Worm (Caenorhabditis elegans): ENCODE data around the gene F38B2.4.

Gene F38B2.4

DNA sequence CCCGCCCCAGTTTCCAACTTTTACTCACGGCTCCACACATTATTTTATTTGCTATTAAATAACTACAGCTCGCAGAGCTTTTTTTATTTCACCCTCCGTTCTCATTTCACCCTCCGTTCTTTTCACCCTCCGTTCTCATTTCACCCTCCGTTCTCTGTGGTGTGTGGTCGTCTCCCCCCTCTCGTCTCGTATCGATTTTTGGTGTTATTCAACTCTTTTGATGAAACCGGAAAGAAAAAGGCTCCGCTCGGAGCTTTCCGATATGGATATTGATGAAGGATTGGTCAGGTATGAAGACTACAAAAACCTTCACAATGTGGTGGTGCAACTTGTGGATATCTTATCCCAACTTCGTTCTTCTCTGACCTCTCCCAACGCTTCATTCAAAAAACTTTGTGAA lies 3.0 kb upstream of the F38B2.4 start:
- TF ChIP-seq nhr-12 (tag; optimal IDR thresholded peaks at IDR 0.05) (no peak), blmp-1 (tag; optimal IDR thresholded peaks at IDR 0.05) (no peak), cnd-1 (tag; optimal IDR thresholded peaks at IDR 0.05) (no peak), lin-13 (tag; optimal IDR thresholded peaks at IDR 0.05) (no peak), ces-1 (GFP tag; optimal IDR thresholded peaks at IDR 0.05) (no peak), unc-39 (tag; optimal IDR thresholded peaks at IDR 0.05) (no peak), flh-1 (GFP tag; optimal IDR thresholded peaks at IDR 0.05) (no peak), ztf-11 (tag; optimal IDR thresholded peaks at IDR 0.05) (no peak), sem-2 (GFP tag; optimal IDR thresholded peaks at IDR 0.05) (no peak), nhr-237 (tag; optimal IDR thresholded peaks at IDR 0.05) (no peak), ham-2 (GFP tag; optimal IDR thresholded peaks at IDR 0.05) (no peak), M03D4.4 (tag; optimal IDR thresholded peaks at IDR 0.05) (no peak), mab-5 (tag; optimal IDR thresholded peaks at IDR 0.05) (no peak), hlh-1 (tag; optimal IDR thresholded peaks at IDR 0.05) (no peak), ceh-39 (tag; optimal IDR thresholded peaks at IDR 0.05) (no peak), nhr-2 (tag; optimal IDR thresholded peaks at IDR 0.05) (no peak), bed-3 (GFP tag; optimal IDR thresholded peaks at IDR 0.05) (no peak), ceh-83 (GFP tag; optimal IDR thresholded peaks at IDR 0.05) (no peak), ceh-43 (GFP tag; optimal IDR thresholded peaks at IDR 0.05) (no peak), mep-1 (tag; optimal IDR thresholded peaks at IDR 0.05) (no peak)

DNA sequence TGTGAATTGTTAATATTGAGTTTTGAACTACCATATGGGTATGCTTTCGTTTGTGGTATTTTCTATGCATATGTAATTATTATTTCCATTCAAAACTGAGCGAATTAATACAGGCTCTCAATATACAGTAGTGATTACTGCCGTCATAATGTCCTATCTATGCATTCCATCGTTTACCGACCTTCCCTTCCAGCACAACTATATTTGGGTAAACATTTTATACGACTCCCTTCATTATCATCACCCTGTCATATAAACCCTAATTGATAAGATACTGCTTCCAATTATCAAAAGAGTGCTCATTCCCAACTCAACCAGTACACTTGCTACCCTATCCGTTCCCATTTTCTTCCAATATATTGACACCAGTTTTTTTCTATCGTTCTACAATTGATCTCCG lies 2.4 kb upstream of the F38B2.4 start:
- TF ChIP-seq zip-8 (tag; optimal IDR thresholded peaks at IDR 0.05): no peak
- no peak for TF ChIP-seq ceh-39 (tag; optimal IDR thresholded peaks at IDR 0.05)
- TF ChIP-seq tbx-8 (GFP tag; optimal IDR thresholded peaks at IDR 0.05): no peak
- TF ChIP-seq elt-3 (tag; optimal IDR thresholded peaks at IDR 0.05): no peak
- no peak for TF ChIP-seq ham-2 (GFP tag; optimal IDR thresholded peaks at IDR 0.05)
- no peak for TF ChIP-seq ceh-83 (GFP tag; optimal IDR thresholded peaks at IDR 0.05)
- no peak for TF ChIP-seq drap-1 (GFP tag; optimal IDR thresholded peaks at IDR 0.05)
- no peak for TF ChIP-seq hlh-1 (tag; optimal IDR thresholded peaks at IDR 0.05)
- no peak for TF ChIP-seq unc-120 (tag; optimal IDR thresholded peaks at IDR 0.05; ENCODE audit: poor library complexity, severe bottlenecking)
- no peak for TF ChIP-seq cnd-1 (tag; optimal IDR thresholded peaks at IDR 0.05)
- no peak for TF ChIP-seq unc-39 (tag; optimal IDR thresholded peaks at IDR 0.05)
- TF ChIP-seq nhr-237 (tag; optimal IDR thresholded peaks at IDR 0.05): no peak
- TF ChIP-seq lin-32 (GFP tag; optimal IDR thresholded peaks at IDR 0.05): no peak
- TF ChIP-seq elt-1 (tag; optimal IDR thresholded peaks at IDR 0.05; ENCODE audit: borderline replicate concordance, insufficient read depth): no peak
- TF ChIP-seq mep-1 (tag; optimal IDR thresholded peaks at IDR 0.05): no peak
- TF ChIP-seq blmp-1 (tag; optimal IDR thresholded peaks at IDR 0.05): no peak
- TF ChIP-seq pha-4 (tag; optimal IDR thresholded peaks at IDR 0.05): no peak
- TF ChIP-seq nhr-76 (tag; optimal IDR thresholded peaks at IDR 0.05): no peak
- no peak for TF ChIP-seq ceh-43 (GFP tag; optimal IDR thresholded peaks at IDR 0.05)
- TF ChIP-seq nhr-12 (tag; optimal IDR thresholded peaks at IDR 0.05): no peak

DNA sequence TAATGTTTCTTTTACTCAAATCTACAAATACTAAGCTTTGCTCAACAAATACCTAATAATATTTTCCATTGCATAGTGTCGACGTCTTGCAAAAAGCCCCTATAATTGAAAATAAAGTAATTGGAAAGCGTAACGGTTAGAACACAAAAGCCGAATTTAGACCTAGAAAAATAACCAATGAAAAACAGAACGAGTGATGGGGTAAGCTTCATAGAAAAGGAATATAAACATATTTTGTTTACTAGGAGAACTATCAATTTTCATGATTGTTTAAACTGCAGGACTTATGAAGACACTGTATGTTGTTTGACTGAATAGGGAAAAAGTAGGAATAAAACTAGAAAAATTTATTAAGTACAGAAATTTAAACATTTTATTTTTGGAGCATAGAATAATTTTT lies 1.3 kb downstream of the F38B2.4 start, which contains the start of gene F38B2.3:
Gene F38B2.3, minus strand, starts transcription at position 101 of the 400 bp plus-strand sequence.
- no peak for TF ChIP-seq mep-1 (tag; optimal IDR thresholded peaks at IDR 0.05)
- TF ChIP-seq ces-1 (GFP tag; optimal IDR thresholded peaks at IDR 0.05): no peak
- no peak for TF ChIP-seq lin-13 (tag; optimal IDR thresholded peaks at IDR 0.05)
- TF ChIP-seq nhr-76 (tag; optimal IDR thresholded peaks at IDR 0.05): no peak
- TF ChIP-seq ceh-39 (tag; optimal IDR thresholded peaks at IDR 0.05): no peak
- no peak for TF ChIP-seq drap-1 (GFP tag; optimal IDR thresholded peaks at IDR 0.05)
- TF ChIP-seq snpc-4 (tag; optimal IDR thresholded peaks at IDR 0.05): no peak
- no peak for TF ChIP-seq unc-120 (tag; optimal IDR thresholded peaks at IDR 0.05; ENCODE audit: poor library complexity, severe bottlenecking)
- TF ChIP-seq nhr-2 (tag; optimal IDR thresholded peaks at IDR 0.05): no peak
- no peak for TF ChIP-seq mls-2 (tag; optimal IDR thresholded peaks at IDR 0.05)
- TF ChIP-seq ceh-43 (GFP tag; optimal IDR thresholded peaks at IDR 0.05): no peak
- TF ChIP-seq ham-2 (GFP tag; optimal IDR thresholded peaks at IDR 0.05): no peak
- TF ChIP-seq ceh-83 (GFP tag; optimal IDR thresholded peaks at IDR 0.05): no peak
- TF ChIP-seq cnd-1 (tag; optimal IDR thresholded peaks at IDR 0.05): no peak
- TF ChIP-seq nhr-12 (tag; optimal IDR thresholded peaks at IDR 0.05): no peak
- no peak for TF ChIP-seq bed-3 (GFP tag; optimal IDR thresholded peaks at IDR 0.05)
- no peak for TF ChIP-seq lin-32 (GFP tag; optimal IDR thresholded peaks at IDR 0.05)
- no peak for TF ChIP-seq sem-2 (GFP tag; optimal IDR thresholded peaks at IDR 0.05)
- TF ChIP-seq hlh-1 (tag; optimal IDR thresholded peaks at IDR 0.05): no peak
- TF ChIP-seq zip-8 (tag; optimal IDR thresholded peaks at IDR 0.05): no peak

DNA sequence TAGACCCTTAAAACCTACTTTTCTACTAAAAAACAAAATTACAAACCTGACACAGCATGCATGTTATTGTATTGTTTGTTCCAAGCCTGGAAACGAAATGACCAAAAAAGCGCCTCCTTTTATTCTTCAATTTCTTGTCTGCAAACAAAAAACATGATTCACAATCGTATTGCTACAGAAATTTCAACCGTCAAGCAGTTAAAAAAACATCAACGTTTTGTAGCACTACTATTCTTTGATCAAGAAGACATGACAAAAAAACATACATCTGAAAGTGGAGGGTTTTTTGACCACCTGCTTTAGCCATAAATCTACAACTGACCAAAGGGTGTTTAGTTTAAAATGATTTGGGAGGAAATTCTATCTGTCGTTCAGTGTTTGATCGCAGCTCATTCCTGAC lies 6.4 kb downstream of the F38B2.4 start, which contains the start of gene F38B2.6:
Gene F38B2.6, minus strand, starts transcription at position 101 of the 400 bp plus-strand sequence.
- no peak for TF ChIP-seq elt-1 (tag; optimal IDR thresholded peaks at IDR 0.05; ENCODE audit: borderline replicate concordance, insufficient read depth)
- TF ChIP-seq nhr-28 (tag; optimal IDR thresholded peaks at IDR 0.05): no peak
- no peak for TF ChIP-seq nhr-2 (tag; optimal IDR thresholded peaks at IDR 0.05)
- no peak for TF ChIP-seq ztf-11 (tag; optimal IDR thresholded peaks at IDR 0.05)
- no peak for TF ChIP-seq tbx-8 (GFP tag; optimal IDR thresholded peaks at IDR 0.05)

Measured in whole organism, mixed stage, embryonic.